Worm (Caenorhabditis elegans): ENCODE measurements around the gene algn-11.

DNA sequence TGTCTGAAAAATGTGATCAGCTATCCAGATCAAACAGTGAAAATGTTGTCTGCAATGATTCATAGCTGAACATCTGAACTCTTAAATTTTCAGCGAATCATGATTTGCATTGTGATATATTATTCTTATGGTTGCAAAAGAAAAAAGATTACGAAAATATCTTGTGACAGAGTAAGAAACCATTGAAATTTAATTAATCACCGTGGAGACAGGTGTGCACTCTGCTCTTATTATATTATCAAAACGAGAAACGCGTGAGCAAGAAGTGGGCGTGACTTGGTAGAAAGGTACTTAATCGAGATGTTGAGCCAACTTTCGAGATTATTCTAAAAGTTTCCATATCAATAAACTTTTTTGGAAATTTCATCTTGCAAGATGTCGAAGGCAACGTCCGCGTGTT lies 47.4 kb downstream of the algn-11 start, which contains the start of gene osm-10:
- TF ChIP-seq T22C8.4 (GFP tag; IDR thresholded peaks at IDR 0.05): no peak
- TF ChIP-seq med-1 (GFP tag; optimal IDR thresholded peaks at IDR 0.05; ENCODE audit: insufficient read depth): no peak
- TF ChIP-seq ref-1 (GFP tag; conservative IDR thresholded peaks at IDR 0.05): no peak
- TF ChIP-seq flt-1 (GFP tag; IDR thresholded peaks at IDR 0.05): no peak
- TF ChIP-seq ztf-23 (GFP tag; IDR thresholded peaks at IDR 0.05): no peak
- TF ChIP-seq klf-2 (GFP tag; conservative IDR thresholded peaks at IDR 0.05): no peak
- no peak for TF ChIP-seq ztf-29 (GFP tag; IDR thresholded peaks at IDR 0.05)
